Worm (Caenorhabditis elegans) whole organism, late embryonic: ENCODE data around the gene Y50D4A.10.

Source experiments
- ceh-14 ChIP-seq: sonication (generic microtip); optimal IDR thresholded peaks from 2 replicates; lab custom pipeline; 2016; ENCODE audit warnings: missing genotype, missing genetic modification characterization, missing compliant biosample characterization
- ceh-2 ChIP-seq: sonication (generic microtip); optimal IDR thresholded peaks from 2 replicates; lab custom pipeline; 2016; ENCODE audit warnings: missing genotype, missing genetic modification characterization, missing compliant biosample characterization
- dve-1 ChIP-seq: sonication (generic microtip); optimal IDR thresholded peaks from 2 replicates; lab custom pipeline; 2017; ENCODE audit warnings: antibody characterized with exemption, mild to moderate bottlenecking, missing genetic modification characterization, missing compliant biosample characterization
- hlh-30 ChIP-seq: sonication (generic microtip); optimal IDR thresholded peaks from 2 replicates; lab custom pipeline; 2017; ENCODE audit warnings: antibody characterized with exemption, missing genetic modification characterization, missing compliant biosample characterization; ENCODE audit not compliant: insufficient read depth
- lin-11 ChIP-seq: fragments of 200-800 bp; sonication (Bioruptor generic); optimal IDR thresholded peaks from 2 replicates; lab custom pipeline; 2018; ENCODE audit warnings: mild to moderate bottlenecking, missing genetic modification characterization, missing compliant biosample characterization
- mec-3 ChIP-seq: sonication (generic microtip); optimal IDR thresholded peaks from 2 replicates; lab custom pipeline; 2016; ENCODE audit warnings: borderline replicate concordance, missing genetic modification characterization, missing compliant biosample characterization
- odd-2 ChIP-seq: sonication (generic microtip); optimal IDR thresholded peaks from 2 replicates; lab custom pipeline; 2017; ENCODE audit warnings: antibody characterized with exemption, mild to moderate bottlenecking, missing genetic modification characterization, missing compliant biosample characterization
- rnt-1 ChIP-seq: sonication (generic microtip); optimal IDR thresholded peaks from 2 replicates; lab custom pipeline; 2016; ENCODE audit warnings: missing genetic modification characterization, missing compliant biosample characterization

- TF ChIP-seq hlh-30 (tag; lab: Kevin White, UChicago) (no peak), rnt-1 (tag; lab: Kevin White, UChicago) (no peak), odd-2 (tag; lab: Kevin White, UChicago) (no peak), dve-1 (tag; lab: Kevin White, UChicago) (peak; percentile 36), ceh-14 (tag; lab: Kevin White, UChicago) (no peak), ceh-2 (no peak), mec-3 (no peak), lin-11 (tag; lab: Kevin White, UChicago) (no peak)
Measured at ce11 chrV:1236333-1237068, 16.1 kb upstream of the Y50D4A.10 start.
